Fruit fly (Drosophila melanogaster): ENCODE results near the gene Srlp.

dm6 chr3R:12413274-12413958 is 20.5 kb upstream of the Srlp start, which contains the start of the genes Dip-C and pps:
- TF ChIP-seq net (GFP tag; optimal IDR thresholded peaks at IDR 0.05) (no peak), salr (GFP tag; optimal IDR thresholded peaks at IDR 0.05) (no peak), Met (GFP tag; optimal IDR thresholded peaks at IDR 0.05) (no peak), CG6276 (GFP tag; optimal IDR thresholded peaks at IDR 0.05) (no peak), CG10669 (GFP tag; optimal IDR thresholded peaks at IDR 0.05) (no peak), CG16779 (tag; optimal IDR thresholded peaks at IDR 0.05) (no peak), Sox102F (GFP tag; optimal IDR thresholded peaks at IDR 0.05) (no peak), eg (GFP tag; IDR thresholded peaks at IDR 0.05) (no peak), fkh (GFP tag; optimal IDR thresholded peaks at IDR 0.05) (no peak), Hr38 (GFP tag; optimal IDR thresholded peaks at IDR 0.05) (no peak), fd59A (GFP tag; optimal IDR thresholded peaks at IDR 0.05) (no peak)
